Worm (Caenorhabditis elegans) whole organism, young adult: Measurements from ENCODE around the gene Y43F8A.2.

Source experiments
- F22D6.2 ChIP-seq: sonication (generic microtip); optimal IDR thresholded peaks from 2 replicates; lab custom pipeline; 2016; ENCODE audit warnings: mild to moderate bottlenecking, missing genetic modification characterization, missing compliant biosample characterization
- F37B4.10 ChIP-seq: fragments of 200-800 bp; sonication (Bioruptor generic); IDR thresholded peaks from 2 replicates; pipeline ENCODE4 v1.3.6; 2022; ENCODE audit warnings: missing genetic modification characterization, missing compliant biosample characterization
- K11D2.4 ChIP-seq: fragments of 200-800 bp; sonication (Bioruptor generic); IDR thresholded peaks from 2 replicates; pipeline ENCODE4 v1.3.6; 2022; ENCODE audit warnings: missing genetic modification reagents, missing genetic modification characterization, missing compliant biosample characterization
- T26A5.8 ChIP-seq: sonication (generic microtip); optimal IDR thresholded peaks from 2 replicates; lab custom pipeline; 2016; ENCODE audit warnings: missing genetic modification characterization, missing compliant biosample characterization
- ceh-40 ChIP-seq: fragments of 200-800 bp; sonication (Bioruptor generic); IDR thresholded peaks from 2 replicates; pipeline ENCODE4 v1.3.6; 2022; ENCODE audit warnings: missing genetic modification characterization, missing compliant biosample characterization
- dpl-1 ChIP-seq: fragments of 150-350 bp; optimal IDR thresholded peaks from 2 replicates; lab custom pipeline; 2014; ENCODE audit warnings: missing biosample characterization, missing genetic modification reagents, missing genetic modification characterization
- ekl-4 ChIP-seq: fragments of 200-800 bp; sonication (Bioruptor generic); IDR thresholded peaks from 2 replicates; pipeline ENCODE4 v1.3.6; 2022; ENCODE audit warnings: missing genetic modification reagents, missing genetic modification characterization, missing compliant biosample characterization
- nhr-27 ChIP-seq: fragments of 200-800 bp; sonication (Bioruptor generic); optimal IDR thresholded peaks from 2 replicates; lab custom pipeline; 2018; ENCODE audit warnings: mild to moderate bottlenecking, missing genetic modification characterization, moderate library complexity, missing compliant biosample characterization
- pbrm-1 ChIP-seq: fragments of 200-800 bp; sonication (Bioruptor generic); IDR thresholded peaks from 2 replicates; pipeline ENCODE4 v1.3.6; 2022; ENCODE audit warnings: missing genetic modification reagents, missing genetic modification characterization, missing compliant biosample characterization
- unc-130 ChIP-seq: sonication (generic microtip); optimal IDR thresholded peaks from 2 replicates; lab custom pipeline; 2016; ENCODE audit warnings: missing genetic modification reagents, missing genetic modification characterization, missing compliant biosample characterization
- unc-62 ChIP-seq: fragments of 150-350 bp; optimal IDR thresholded peaks from 2 replicates; lab custom pipeline; 2014; ENCODE audit warnings: missing biosample characterization, missing genetic modification reagents, missing genetic modification characterization

DNA sequence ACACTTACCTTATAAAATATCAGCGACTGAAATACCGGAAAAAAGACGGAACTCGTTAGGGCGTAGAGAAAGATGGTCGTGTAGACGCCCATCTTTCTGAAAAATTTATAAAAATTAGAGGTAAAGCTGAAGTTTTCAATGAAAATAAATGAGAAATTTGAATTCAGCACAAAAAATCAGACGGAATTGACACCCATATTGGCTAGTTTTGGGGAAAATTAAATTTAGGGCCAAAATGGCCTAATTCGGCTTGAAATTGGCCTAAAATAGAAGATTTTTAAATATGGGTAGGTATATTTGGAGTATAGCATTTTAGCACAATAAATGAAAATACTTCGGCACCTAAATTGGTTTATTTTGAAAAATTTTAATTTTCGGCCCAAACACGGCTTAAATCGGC is 18.7 kb downstream of the Y43F8A.2 start, which contains the start of gene slcr-46.2:
- TF ChIP-seq K11D2.4 (no peak), ekl-4 (GFP tag; lab: Robert Waterston, UW) (no peak), unc-62 (GFP tag; lab: Kevin White, UChicago) (no peak), dpl-1 (GFP tag; lab: Kevin White, UChicago) (no peak), ceh-40 (GFP tag; lab: Robert Waterston, UW) (no peak), pbrm-1 (no peak), F37B4.10 (no peak), unc-130 (GFP tag; lab: Kevin White, UChicago) (no peak), F22D6.2 (tag; lab: Kevin White, UChicago) (no peak), T26A5.8 (no peak), nhr-27 (no peak)
